Fruit fly (Drosophila melanogaster) whole organism, wandering third instar larva: ENCODE results near the gene t-Grip84.

ENCODE experiments used
- Abd-B ChIP-seq: fragments of >200 bp; optimal IDR thresholded peaks from 2 replicates; lab custom pipeline; 2017; ENCODE audit warnings: missing biosample characterization, missing genetic modification characterization
- CG32264 ChIP-seq: fragments of 200-800 bp; sonication (Bioruptor generic); optimal IDR thresholded peaks from 2 replicates; lab custom pipeline; 2016; ENCODE audit warnings: missing biosample characterization, missing genetic modification characterization
- CG9705 ChIP-seq: fragments of 200-800 bp; sonication (Bioruptor generic); optimal IDR thresholded peaks from 2 replicates; lab custom pipeline; 2018; ENCODE audit warnings: missing biosample characterization, mild to moderate bottlenecking, missing genetic modification characterization
- CrebA ChIP-seq: fragments of 200-800 bp; sonication (Bioruptor generic); optimal IDR thresholded peaks from 2 replicates; lab custom pipeline; 2016; ENCODE audit warnings: missing biosample characterization, mild to moderate bottlenecking, missing genetic modification characterization, borderline replicate concordance
- Dfd ChIP-seq: fragments of >200 bp; optimal IDR thresholded peaks from 2 replicates; lab custom pipeline; 2017; ENCODE audit warnings: missing biosample characterization, missing genetic modification characterization
- GATAd ChIP-seq: sonication (Bioruptor generic); optimal IDR thresholded peaks from 2 replicates; lab custom pipeline; 2016; ENCODE audit warnings: missing biosample characterization, missing genetic modification characterization
- HLH106 ChIP-seq: fragments of 200-800 bp; optimal IDR thresholded peaks from 3 replicates; lab custom pipeline; 2019; ENCODE audit warnings: missing biosample characterization, mild to moderate bottlenecking, missing genetic modification characterization, moderate library complexity
- Hnf4 ChIP-seq: fragments of 200-800 bp; sonication (Bioruptor generic); optimal IDR thresholded peaks from 2 replicates; lab custom pipeline; 2016; ENCODE audit warnings: missing biosample characterization, mild to moderate bottlenecking, missing genetic modification characterization
- Hr78 ChIP-seq: fragments of >200 bp; optimal IDR thresholded peaks from 2 replicates; lab custom pipeline; 2017; ENCODE audit warnings: missing biosample characterization, missing genetic modification characterization
- Hr83 ChIP-seq: fragments of 200-300 bp; sonication (Bioruptor generic); optimal IDR thresholded peaks from 2 replicates; lab custom pipeline; 2016; ENCODE audit warnings: missing biosample characterization, mild to moderate bottlenecking, missing genetic modification characterization, moderate library complexity; ENCODE audit not compliant: poor library complexity, severe bottlenecking
- Jra ChIP-seq: sonication (Bioruptor generic); optimal IDR thresholded peaks from 2 replicates; lab custom pipeline; 2016; ENCODE audit warnings: missing biosample characterization, missing genetic modification characterization
- Mio ChIP-seq: sonication (Bioruptor generic); optimal IDR thresholded peaks from 2 replicates; lab custom pipeline; 2016; ENCODE audit warnings: missing biosample characterization, missing genetic modification characterization
- Myc ChIP-seq: fragments of >200 bp; optimal IDR thresholded peaks from 2 replicates; lab custom pipeline; 2017
- N ChIP-seq: fragments of >200 bp; optimal IDR thresholded peaks from 2 replicates; lab custom pipeline; 2018; ENCODE audit warnings: missing biosample characterization, missing external identifiers, missing genetic modification characterization
- OdsH ChIP-seq: fragments of 200-800 bp; sonication (Bioruptor generic); optimal IDR thresholded peaks from 2 replicates; lab custom pipeline; 2016; ENCODE audit warnings: missing biosample characterization, mild to moderate bottlenecking, missing genetic modification characterization
- Rel ChIP-seq, 2 experiments: fragments of 200-800 bp; sonication (Bioruptor generic) in 1 of 2; optimal IDR thresholded peaks; 2 replicates in 1 of 2; 3 replicates in 1 of 2; lab custom pipeline; 2016 to 2019; ENCODE audit warnings: mild to moderate bottlenecking in 2 of 2, missing biosample characterization in 2 of 2, missing genetic modification characterization in 2 of 2, moderate library complexity in 1 of 2
- Sp1 ChIP-seq: fragments of 200-800 bp; sonication (Bioruptor generic); optimal IDR thresholded peaks from 3 replicates; lab custom pipeline; 2019; ENCODE audit warnings: missing biosample characterization, mild to moderate bottlenecking, missing genetic modification characterization, moderate library complexity
- br ChIP-seq: fragments of 200-800 bp; sonication (Bioruptor generic); optimal IDR thresholded peaks from 2 replicates; lab custom pipeline; 2016; ENCODE audit warnings: missing biosample characterization, missing genetic modification characterization
- dl ChIP-seq, 2 experiments: fragments of 175-275, 200-275 bp in 1 of 2; fragments of 200-275 bp in 1 of 2; sonication (Bioruptor generic); optimal IDR thresholded peaks; lab custom pipeline; 2018; ENCODE audit warnings: mild to moderate bottlenecking in 2 of 2, missing biosample characterization in 2 of 2, missing genetic modification characterization in 2 of 2, moderate library complexity in 2 of 2; ENCODE audit not compliant: partially characterized antibody in 2 of 2, insufficient read depth in 1 of 2
- dmrt93B ChIP-seq: fragments of 200-800 bp; sonication (Bioruptor generic); optimal IDR thresholded peaks from 2 replicates; lab custom pipeline; 2018; ENCODE audit warnings: missing biosample characterization, mild to moderate bottlenecking, missing genetic modification characterization
- dsf ChIP-seq: sonication (Bioruptor generic); optimal IDR thresholded peaks from 2 replicates; lab custom pipeline; 2016; ENCODE audit warnings: missing biosample characterization, missing genetic modification characterization, borderline replicate concordance
- ey ChIP-seq: fragments of 200-800 bp; sonication (Bioruptor generic); optimal IDR thresholded peaks from 2 replicates; lab custom pipeline; 2016; ENCODE audit warnings: missing biosample characterization, missing genetic modification characterization
- foxo ChIP-seq, 2 experiments: fragments of 200-800 bp; sonication (Bioruptor generic); optimal IDR thresholded peaks; 2 replicates in 1 of 2; 3 replicates in 1 of 2; lab custom pipeline; 2016 to 2017; ENCODE audit warnings: missing biosample characterization in 2 of 2, missing genetic modification characterization in 2 of 2
- fru ChIP-seq: fragments of 200-800 bp; sonication (Bioruptor generic); optimal IDR thresholded peaks from 3 replicates; lab custom pipeline; 2016; ENCODE audit warnings: missing biosample characterization, mild to moderate bottlenecking, missing genetic modification characterization
- jim ChIP-seq: fragments of 175-275, 200-325 bp; sonication (Bioruptor generic); optimal IDR thresholded peaks from 2 replicates; lab custom pipeline; 2016; ENCODE audit warnings: missing biosample characterization, mild to moderate bottlenecking, missing genetic modification characterization
- lola ChIP-seq: fragments of >200 bp; optimal IDR thresholded peaks from 2 replicates; lab custom pipeline; 2017; ENCODE audit warnings: missing biosample characterization, missing genetic modification characterization
- psq ChIP-seq: fragments of 200-800 bp; sonication (Bioruptor generic); optimal IDR thresholded peaks from 3 replicates; lab custom pipeline; 2017; ENCODE audit warnings: missing biosample characterization, mild to moderate bottlenecking, missing genetic modification characterization, moderate library complexity
- rgr ChIP-seq: fragments of 200-800 bp; sonication (Bioruptor generic); optimal IDR thresholded peaks from 3 replicates; lab custom pipeline; 2016; ENCODE audit warnings: missing biosample characterization, mild to moderate bottlenecking, missing genetic modification characterization
- sage ChIP-seq: fragments of 200-800 bp; sonication (Bioruptor generic); optimal IDR thresholded peaks from 2 replicates; lab custom pipeline; 2016; ENCODE audit warnings: missing biosample characterization, mild to moderate bottlenecking, missing genetic modification characterization
- tai ChIP-seq: sonication (Bioruptor generic); optimal IDR thresholded peaks from 2 replicates; lab custom pipeline; 2016; ENCODE audit warnings: missing biosample characterization, missing genetic modification characterization
- usp ChIP-seq: fragments of >200 bp; optimal IDR thresholded peaks from 2 replicates; lab custom pipeline; 2017; ENCODE audit warnings: missing biosample characterization, missing genetic modification characterization
- woc ChIP-seq: sonication (Bioruptor generic); optimal IDR thresholded peaks from 2 replicates; lab custom pipeline; 2016; ENCODE audit warnings: missing biosample characterization, mild to moderate bottlenecking, missing genetic modification characterization

Gene t-Grip84

dm6 chr3L:7562310-7562709, 28.5 kb downstream of the t-Grip84 start, which contains the start of gene frac:
Gene frac, plus strand, starts transcription at chr3L:7562610.
- TF ChIP-seq psq (no peak), woc (GFP tag; lab: Kevin White, UChicago) (no peak), Hnf4 (GFP tag; lab: Kevin White, UChicago) (no peak), dmrt93B (GFP tag; lab: Kevin White, UChicago) (no peak), ey (GFP tag; lab: Kevin White, UChicago) (no peak), lola (GFP tag; lab: Kevin White, UChicago) (no peak), CrebA (GFP tag; lab: Kevin White, UChicago) (no peak), dl (GFP tag; optimal IDR thresholded peaks at IDR 0.05; lab: Kevin White, UChicago; ENCODE audit: insufficient read depth in 1 of 2, partially characterized antibody in 2 of 2) (no peak), Hr83 (no peak), foxo (GFP tag; optimal IDR thresholded peaks at IDR 0.05; lab: Kevin White, UChicago) (no peak), CG9705 (GFP tag; lab: Kevin White, UChicago) (no peak)

dm6 chr3L:7560580-7560979, 30.2 kb downstream of the t-Grip84 start:
- TF ChIP-seq jim (GFP tag; lab: Kevin White, UChicago) (no peak), Dfd (GFP tag; lab: Kevin White, UChicago) (no peak), Myc (lab: Kevin White, UChicago) (no peak), sage (GFP tag; lab: Kevin White, UChicago) (no peak), rgr (no peak), fru (GFP tag; lab: Kevin White, UChicago) (no peak)

dm6 chr3L:7559937-7560336, 30.9 kb downstream of the t-Grip84 start, which contains the start of gene CG14837:
Gene CG14837, minus strand, starts transcription at chr3L:7560037.
- no peak for TF ChIP-seq rgr
- TF ChIP-seq Myc (lab: Kevin White, UChicago), result no peak
- TF ChIP-seq GATAd, result no peak
- TF ChIP-seq dl (GFP tag; optimal IDR thresholded peaks at IDR 0.05; lab: Kevin White, UChicago; ENCODE audit: insufficient read depth in 1 of 2, partially characterized antibody in 2 of 2), result no peak
- no peak for TF ChIP-seq dmrt93B (GFP tag; lab: Kevin White, UChicago)
- TF ChIP-seq usp (GFP tag; lab: Kevin White, UChicago), result no peak
- no peak for TF ChIP-seq Abd-B (GFP tag; lab: Kevin White, UChicago)
- TF ChIP-seq jim (GFP tag; lab: Kevin White, UChicago), result no peak
- TF ChIP-seq tai (GFP tag; lab: Kevin White, UChicago), result no peak
- no peak for TF ChIP-seq Jra (GFP tag; lab: Kevin White, UChicago)
- TF ChIP-seq OdsH (GFP tag; lab: Kevin White, UChicago), result no peak
- no peak for TF ChIP-seq Hnf4 (GFP tag; lab: Kevin White, UChicago)
- no peak for TF ChIP-seq CG32264 (GFP tag; lab: Kevin White, UChicago)
- TF ChIP-seq woc (GFP tag; lab: Kevin White, UChicago), result no peak
- no peak for TF ChIP-seq Hr83
- no peak for TF ChIP-seq HLH106 (tag; lab: Kevin White, UChicago)
- TF ChIP-seq br (GFP tag; lab: Kevin White, UChicago), result no peak
- no peak for TF ChIP-seq dsf (GFP tag; lab: Kevin White, UChicago)
- no peak for TF ChIP-seq lola (GFP tag; lab: Kevin White, UChicago)

dm6 chr3L:7553062-7553461, 37.7 kb downstream of the t-Grip84 start:
- no peak for TF ChIP-seq Rel (GFP tag; optimal IDR thresholded peaks at IDR 0.05; lab: Kevin White, UChicago)
- no peak for TF ChIP-seq Rel (tag; optimal IDR thresholded peaks at IDR 0.05; lab: Kevin White, UChicago)
- TF ChIP-seq Jra (GFP tag; lab: Kevin White, UChicago), result no peak
- TF ChIP-seq psq, result no peak
- no peak for TF ChIP-seq Mio (GFP tag; lab: Kevin White, UChicago)
- no peak for TF ChIP-seq Hr78 (GFP tag; lab: Kevin White, UChicago)
- TF ChIP-seq dl (GFP tag; optimal IDR thresholded peaks at IDR 0.05; lab: Kevin White, UChicago; ENCODE audit: insufficient read depth in 1 of 2, partially characterized antibody in 2 of 2), result no peak
- no peak for TF ChIP-seq Hnf4 (GFP tag; lab: Kevin White, UChicago)
- no peak for TF ChIP-seq usp (GFP tag; lab: Kevin White, UChicago)
- TF ChIP-seq br (GFP tag; lab: Kevin White, UChicago), result no peak
- no peak for TF ChIP-seq OdsH (GFP tag; lab: Kevin White, UChicago)
- TF ChIP-seq dmrt93B (GFP tag; lab: Kevin White, UChicago), result no peak
- TF ChIP-seq N (GFP tag; lab: Kevin White, UChicago), result no peak
- TF ChIP-seq foxo (GFP tag; optimal IDR thresholded peaks at IDR 0.05; lab: Kevin White, UChicago), result no peak
- no peak for TF ChIP-seq Sp1 (GFP tag; lab: Kevin White, UChicago)
